Fruit fly (Drosophila melanogaster) whole organism, embryonic: ENCODE data around the gene Tlk.
A peak's percentile ranks its signal among the peaks of the same experiment; 100 is the strongest.

Experiments
- Aef1 ChIP-seq: fragments of 200-800 bp; sonication (Bioruptor generic); IDR thresholded peaks from 3 replicates; pipeline ENCODE4 v1.3.6; 2022; ENCODE audit warnings: missing biosample characterization, missing genetic modification characterization
- BEAF-32 ChIP-seq: fragments of 200-800 bp; sonication (Bioruptor generic); optimal IDR thresholded peaks from 3 replicates; lab custom pipeline; 2017; ENCODE audit warnings: missing biosample characterization, missing genetic modification characterization, mild to moderate bottlenecking, moderate library complexity, missing genetic modification reagents
- BtbVII ChIP-seq: fragments of 200-800 bp; sonication (Bioruptor generic); optimal IDR thresholded peaks from 3 replicates; lab custom pipeline; 2017; ENCODE audit warnings: missing biosample characterization, mild to moderate bottlenecking, missing genetic modification characterization
- CG10543 ChIP-seq: fragments of 200-800 bp; sonication (Bioruptor generic); optimal IDR thresholded peaks from 3 replicates; lab custom pipeline; 2017; ENCODE audit warnings: missing biosample characterization, mild to moderate bottlenecking, missing genetic modification characterization, moderate library complexity
- CG10959 ChIP-seq: fragments of 200-800 bp; sonication (Bioruptor generic); IDR thresholded peaks from 2 replicates; pipeline ENCODE4 v1.3.6; 2022; ENCODE audit warnings: missing biosample characterization, missing genetic modification characterization
- CG12104 ChIP-seq: fragments of 200-800 bp; sonication (Bioruptor generic); optimal IDR thresholded peaks from 3 replicates; lab custom pipeline; 2016; ENCODE audit warnings: missing biosample characterization, missing genetic modification characterization
- CG13775 ChIP-seq: fragments of 200-800 bp; sonication (Bioruptor generic); optimal IDR thresholded peaks from 3 replicates; lab custom pipeline; 2017; ENCODE audit warnings: missing biosample characterization, mild to moderate bottlenecking, missing genetic modification characterization
- CG18262 ChIP-seq: fragments of 200-800 bp; optimal IDR thresholded peaks from 3 replicates; lab custom pipeline; 2019; ENCODE audit warnings: missing biosample characterization, mild to moderate bottlenecking, missing genetic modification characterization, moderate library complexity
- CG1832 ChIP-seq: fragments of 200-800 bp; sonication (Bioruptor generic); optimal IDR thresholded peaks from 2 replicates; lab custom pipeline; 2017; ENCODE audit warnings: missing biosample characterization, mild to moderate bottlenecking, missing genetic modification characterization, inconsistent platforms
- CG3726 ChIP-seq: fragments of 200-800 bp; sonication (Bioruptor generic); IDR thresholded peaks from 3 replicates; pipeline ENCODE4, ENCODE4 v1.3.6; 2022; ENCODE audit warnings: missing biosample characterization, missing genetic modification characterization
- CG42726 ChIP-seq: fragments of 200-800 bp; sonication (Bioruptor generic); IDR thresholded peaks from 2 replicates; pipeline ENCODE4 v1.3.6; 2022; ENCODE audit warnings: missing biosample characterization, missing genetic modification characterization; ENCODE audit not compliant: partially characterized antibody
- CG4282 ChIP-seq: fragments of 200-800 bp; sonication (Bioruptor generic); optimal IDR thresholded peaks from 2 replicates; lab custom pipeline; 2016; ENCODE audit warnings: missing biosample characterization, missing genetic modification characterization
- CG43689 ChIP-seq: fragments of 200-800 bp; sonication (Bioruptor generic); IDR thresholded peaks from 2 replicates; pipeline ENCODE4 v1.3.6; 2022; ENCODE audit warnings: missing biosample characterization, missing genetic modification characterization
- CG5953 ChIP-seq: fragments of 200-800 bp; sonication (Bioruptor generic); IDR thresholded peaks from 2 replicates; pipeline ENCODE4 v1.3.6; 2022; ENCODE audit warnings: missing biosample characterization, missing genetic modification characterization
- CG7271 ChIP-seq: fragments of 200-800 bp; sonication (Bioruptor generic); optimal IDR thresholded peaks from 2 replicates; lab custom pipeline; 2018; ENCODE audit warnings: missing biosample characterization, mild to moderate bottlenecking, missing genetic modification characterization, moderate library complexity
- CG7963 ChIP-seq: fragments of 200-800 bp; sonication (Bioruptor generic); IDR thresholded peaks from 3 replicates; pipeline ENCODE4 v1.3.6; 2022; ENCODE audit warnings: missing biosample characterization, missing genetic modification characterization; ENCODE audit not compliant: partially characterized antibody
- CG8478 ChIP-seq: fragments of >200 bp; optimal IDR thresholded peaks from 2 replicates; lab custom pipeline; 2018
- Camta ChIP-seq: fragments of 200-800 bp; sonication (Bioruptor generic); optimal IDR thresholded peaks from 2 replicates; lab custom pipeline; 2016; ENCODE audit warnings: missing biosample characterization, missing genetic modification characterization
- Dp ChIP-seq: fragments of 200-800 bp; sonication (Bioruptor generic); optimal IDR thresholded peaks from 2 replicates; lab custom pipeline; 2018; ENCODE audit warnings: missing biosample characterization, mild to moderate bottlenecking, missing genetic modification characterization, moderate library complexity
- Ets65A ChIP-seq: fragments of 200-800 bp; sonication (Bioruptor generic); peaks from one replicate; lab custom pipeline; 2016; ENCODE audit warnings: missing biosample characterization, missing genetic modification characterization
- Fer1 ChIP-seq: fragments of 200-800 bp; sonication (Bioruptor generic); optimal IDR thresholded peaks from 2 replicates; lab custom pipeline; 2017; ENCODE audit warnings: missing biosample characterization, mild to moderate bottlenecking, missing genetic modification characterization
- H15 ChIP-seq: fragments of 200-800 bp; sonication (Bioruptor generic); IDR thresholded peaks from 3 replicates; pipeline ENCODE4 v1.3.6; 2022; ENCODE audit warnings: missing biosample characterization, missing genetic modification characterization
- HmgZ ChIP-seq: fragments of 200-800 bp; sonication (Bioruptor generic); optimal IDR thresholded peaks from 2 replicates; lab custom pipeline; 2018; ENCODE audit warnings: missing biosample characterization, mild to moderate bottlenecking, missing genetic modification characterization
- Mes4 ChIP-seq: fragments of 200-800 bp; sonication (Bioruptor generic); optimal IDR thresholded peaks from 2 replicates; lab custom pipeline; 2016; ENCODE audit warnings: missing biosample characterization, missing genetic modification characterization
- NK7.1 ChIP-seq: fragments of 200-800 bp; sonication (Bioruptor generic); optimal IDR thresholded peaks from 3 replicates; lab custom pipeline; 2016; ENCODE audit warnings: missing biosample characterization, missing genetic modification characterization
- Neu2 ChIP-seq: fragments of 200-800 bp; sonication (Bioruptor generic); optimal IDR thresholded peaks from 3 replicates; lab custom pipeline; 2016; ENCODE audit warnings: missing biosample characterization, missing genetic modification characterization, borderline replicate concordance
- Oli ChIP-seq: fragments of 200-800 bp; sonication (Bioruptor generic); optimal IDR thresholded peaks from 2 replicates; lab custom pipeline; 2018; ENCODE audit warnings: missing biosample characterization, mild to moderate bottlenecking, missing genetic modification characterization, moderate library complexity
- Scr ChIP-seq: fragments of 200-800 bp; sonication (Bioruptor generic); IDR thresholded peaks from 2 replicates; pipeline ENCODE4 v1.3.6; 2022; ENCODE audit warnings: missing biosample characterization, missing genetic modification characterization; ENCODE audit not compliant: partially characterized antibody
- Ssrp ChIP-seq: fragments of 200-800 bp; sonication (Bioruptor generic); optimal IDR thresholded peaks from 2 replicates; lab custom pipeline; 2018; ENCODE audit warnings: missing biosample characterization, mild to moderate bottlenecking, missing genetic modification characterization, moderate library complexity
- TFAM ChIP-seq: fragments of 200-800 bp; sonication (Bioruptor generic); optimal IDR thresholded peaks from 2 replicates; lab custom pipeline; 2017; ENCODE audit warnings: missing biosample characterization, missing genetic modification characterization, inconsistent platforms
- cad ChIP-seq: fragments of >200 bp; optimal IDR thresholded peaks from 2 replicates; lab custom pipeline; 2017; ENCODE audit warnings: missing biosample characterization, missing genetic modification characterization
- chn ChIP-seq: fragments of 200-800 bp; sonication (Bioruptor generic); optimal IDR thresholded peaks from 2 replicates; lab custom pipeline; 2016; ENCODE audit warnings: missing biosample characterization, missing genetic modification characterization
- crol ChIP-seq: fragments of 200-800 bp; sonication (Bioruptor generic); IDR thresholded peaks from 2 replicates; pipeline ENCODE4 v1.3.6; 2022; ENCODE audit warnings: missing biosample characterization, missing genetic modification characterization
- crp ChIP-seq, 2 experiments: fragments of 200-800 bp; sonication (Bioruptor generic); optimal IDR thresholded peaks; 2 replicates in 1 of 2; 3 replicates in 1 of 2; lab custom pipeline; 2017; ENCODE audit warnings: missing biosample characterization in 2 of 2, missing genetic modification characterization in 2 of 2, mild to moderate bottlenecking in 1 of 2, moderate library complexity in 1 of 2
- dpn ChIP-seq, 2 experiments: fragments of 200-800 bp; sonication (Bioruptor generic); optimal IDR thresholded peaks; 3 replicates each; lab custom pipeline; 2016; ENCODE audit warnings: missing biosample characterization in 2 of 2, missing genetic modification characterization in 2 of 2
- fd64A ChIP-seq: fragments of 200-800 bp; sonication (Bioruptor generic); optimal IDR thresholded peaks from 3 replicates; lab custom pipeline; 2018; ENCODE audit warnings: missing biosample characterization, mild to moderate bottlenecking, missing genetic modification characterization
- ftz-f1 ChIP-seq: fragments of 200-800 bp; sonication (Bioruptor generic); optimal IDR thresholded peaks from 2 replicates; lab custom pipeline; 2016; ENCODE audit warnings: missing biosample characterization, missing genetic modification characterization
- ind ChIP-seq: fragments of 200-800 bp; sonication (Bioruptor generic); optimal IDR thresholded peaks from 3 replicates; lab custom pipeline; 2016; ENCODE audit warnings: missing biosample characterization, missing genetic modification characterization
- jumu ChIP-seq: fragments of 200-800 bp; sonication (Bioruptor generic); optimal IDR thresholded peaks from 3 replicates; lab custom pipeline; 2016; ENCODE audit warnings: missing biosample characterization, missing genetic modification characterization
- nerfin-1 ChIP-seq: fragments of 200-800 bp; sonication (Bioruptor generic); optimal IDR thresholded peaks from 3 replicates; lab custom pipeline; 2019; ENCODE audit warnings: missing biosample characterization, mild to moderate bottlenecking, missing genetic modification characterization, moderate library complexity
- pnt ChIP-seq: fragments of 200-800 bp; sonication (Bioruptor generic); optimal IDR thresholded peaks from 3 replicates; lab custom pipeline; 2016; ENCODE audit warnings: missing biosample characterization, missing genetic modification characterization
- prd ChIP-seq, 3 experiments: fragments of >200 bp in 2 of 3; fragments of 200-800 bp in 1 of 3; sonication (Bioruptor generic) in 1 of 3; optimal IDR thresholded peaks in 2 of 3; IDR thresholded peaks in 1 of 3; 2 replicates in 2 of 3; 3 replicates in 1 of 3; pipeline versions ENCODE4 v1.3.6 to Lab custom; 2017 to 2022; ENCODE audit warnings: missing biosample characterization in 1 of 3, missing genetic modification characterization in 1 of 3
- rib ChIP-seq: fragments of 200-800 bp; sonication (Bioruptor generic); IDR thresholded peaks from 2 replicates; pipeline ENCODE4 v1.3.6; 2022; ENCODE audit warnings: missing biosample characterization, missing genetic modification characterization
- run ChIP-seq: fragments of 200-800 bp; sonication (Bioruptor generic); optimal IDR thresholded peaks from 3 replicates; lab custom pipeline; 2018; ENCODE audit warnings: missing biosample characterization, mild to moderate bottlenecking, missing genetic modification characterization
- sc ChIP-seq, 3 experiments: fragments of >200 bp in 2 of 3; fragments of 200-800 bp in 1 of 3; sonication (Bioruptor generic) in 1 of 3; optimal IDR thresholded peaks; 2 replicates in 2 of 3; 3 replicates in 1 of 3; lab custom pipeline; 2017; ENCODE audit warnings: mild to moderate bottlenecking in 1 of 3, missing biosample characterization in 1 of 3, missing genetic modification characterization in 1 of 3, missing genetic modification reagents in 1 of 3
- schlank ChIP-seq: fragments of 200-800 bp; sonication (Bioruptor generic); optimal IDR thresholded peaks from 2 replicates; lab custom pipeline; 2018; ENCODE audit warnings: missing biosample characterization, mild to moderate bottlenecking, missing genetic modification characterization
- seq ChIP-seq: fragments of 200-800 bp; sonication (Bioruptor generic); IDR thresholded peaks from 2 replicates; pipeline ENCODE4 v1.3.6; 2022; ENCODE audit warnings: missing biosample characterization, missing genetic modification characterization
- sisA ChIP-seq: fragments of 200-800 bp; sonication (Bioruptor generic); IDR thresholded peaks from 2 replicates; pipeline ENCODE4 v1.3.6; 2022; ENCODE audit warnings: missing biosample characterization, missing genetic modification characterization
- tna ChIP-seq: fragments of 200-800 bp; sonication (Bioruptor generic); IDR thresholded peaks from 2 replicates; pipeline ENCODE4 v1.3.6; 2022; ENCODE audit warnings: missing biosample characterization, missing genetic modification characterization; ENCODE audit not compliant: partially characterized antibody
- z ChIP-seq: fragments of 200-800 bp; sonication (Bioruptor generic); IDR thresholded peaks from 3 replicates; pipeline ENCODE4 v1.3.6; 2022; ENCODE audit warnings: missing biosample characterization, missing genetic modification characterization
- zf30C ChIP-seq: fragments of 200-800 bp; sonication (Bioruptor generic); optimal IDR thresholded peaks from 3 replicates; lab custom pipeline; 2018; ENCODE audit warnings: missing biosample characterization, mild to moderate bottlenecking, missing genetic modification characterization

Gene Tlk

DNA sequence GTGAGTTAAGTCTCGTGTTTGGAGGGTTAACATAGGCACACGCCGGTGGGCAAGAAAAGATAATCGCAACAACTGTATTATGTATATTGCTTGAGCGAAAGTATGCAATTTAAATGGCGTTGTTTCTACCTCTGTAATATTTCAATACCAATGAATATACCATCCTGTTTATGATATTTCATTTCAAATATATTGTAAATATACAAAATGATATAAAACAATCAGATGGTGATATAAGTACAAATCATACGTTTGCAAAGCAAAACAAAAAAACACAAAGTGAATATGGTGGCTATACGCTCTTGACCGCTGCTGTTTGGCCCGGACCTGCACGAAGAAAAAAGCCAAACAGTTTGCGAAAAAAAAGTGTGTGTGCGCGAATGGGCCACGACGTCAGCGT, 28.4 kb downstream of the Tlk start (continued):
- TF ChIP-seq Scr (GFP tag; lab: Robert Waterston, UW): no peak
- TF ChIP-seq crol (GFP tag; lab: Robert Waterston, UW): no peak
- TF ChIP-seq CG10959 (GFP tag; lab: Robert Waterston, UW): no peak
- no peak for TF ChIP-seq CG7271 (tag; lab: Kevin White, UChicago)
- no peak for TF ChIP-seq z (GFP tag; lab: Robert Waterston, UW)
- no peak for TF ChIP-seq CG42726
- TF ChIP-seq crp (GFP tag; optimal IDR thresholded peaks at IDR 0.05; lab: Kevin White, UChicago): no peak
- TF ChIP-seq ind (GFP tag; lab: Kevin White, UChicago): peak; percentile 73
- TF ChIP-seq pnt (GFP tag; lab: Kevin White, UChicago): no peak
- peak; percentile 86 for TF ChIP-seq Fer1 (GFP tag; lab: Kevin White, UChicago)
- no peak for TF ChIP-seq TFAM
- no peak for TF ChIP-seq rib (GFP tag; lab: Robert Waterston, UW)
- TF ChIP-seq CG43689 (GFP tag; lab: Robert Waterston, UW): no peak
- no peak for TF ChIP-seq BEAF-32
- no peak for TF ChIP-seq cad
- TF ChIP-seq run (tag; lab: Kevin White, UChicago): peak; percentile 58
- TF ChIP-seq zf30C (GFP tag; lab: Kevin White, UChicago): no peak
- peak; percentile 82 for TF ChIP-seq Ets65A (GFP tag; lab: Kevin White, UChicago)
- peak; percentile 68 for TF ChIP-seq sisA
- no peak for TF ChIP-seq chn (GFP tag; lab: Kevin White, UChicago)
- TF ChIP-seq prd (optimal IDR thresholded peaks at IDR 0.05; lab: Kevin White, UChicago): no peak
- peak; percentile 65 for TF ChIP-seq prd (GFP tag; IDR thresholded peaks at IDR 0.05; lab: Robert Waterston, UW)
- peak; percentile 62 for TF ChIP-seq Ssrp (tag; lab: Kevin White, UChicago)
- peak; percentile 13 for TF ChIP-seq schlank (tag; lab: Kevin White, UChicago)
- TF ChIP-seq CG3726 (GFP tag; lab: Robert Waterston, UW): 0 out of 3 replicates have a peak, but pooled peaks have one; percentile 40
- TF ChIP-seq nerfin-1 (tag; lab: Kevin White, UChicago): peak; percentile 1
- TF ChIP-seq CG8478 (lab: Kevin White, UChicago): no peak
- TF ChIP-seq CG5953 (GFP tag; lab: Robert Waterston, UW): no peak
- no peak for TF ChIP-seq CG7963 (GFP tag; lab: Robert Waterston, UW)
- no peak for TF ChIP-seq CG10543 (GFP tag; lab: Kevin White, UChicago)
- TF ChIP-seq jumu (GFP tag; lab: Kevin White, UChicago): no peak
- TF ChIP-seq CG18262: peak; percentile 74
- no peak for TF ChIP-seq ftz-f1 (GFP tag; lab: Kevin White, UChicago)
- no peak for TF ChIP-seq NK7.1 (GFP tag; lab: Kevin White, UChicago)
- no peak for TF ChIP-seq Neu2 (GFP tag; lab: Kevin White, UChicago)
- TF ChIP-seq Aef1 (GFP tag; lab: Robert Waterston, UW): peak; percentile 61
- no peak for TF ChIP-seq tna (GFP tag; lab: Robert Waterston, UW)
- TF ChIP-seq CG4282 (GFP tag; lab: Kevin White, UChicago): no peak
- peak; percentile 72 for TF ChIP-seq seq (GFP tag; lab: Robert Waterston, UW)
- peak; percentile 55 for TF ChIP-seq HmgZ (tag; lab: Kevin White, UChicago)
- TF ChIP-seq dpn (GFP tag; optimal IDR thresholded peaks at IDR 0.05; lab: Kevin White, UChicago): peak; percentile 31 to 60
- TF ChIP-seq sc (optimal IDR thresholded peaks at IDR 0.05; lab: Kevin White, UChicago): no peak
- peak; percentile 22 for TF ChIP-seq sc (GFP tag; optimal IDR thresholded peaks at IDR 0.05; lab: Kevin White, UChicago)
- no peak for TF ChIP-seq CG1832 (GFP tag; lab: Kevin White, UChicago)
- TF ChIP-seq Mes4 (GFP tag; lab: Kevin White, UChicago): no peak
- peak; percentile 38 for TF ChIP-seq CG12104 (GFP tag; lab: Kevin White, UChicago)
- TF ChIP-seq Camta (GFP tag; lab: Kevin White, UChicago): peak; percentile 47
- TF ChIP-seq fd64A (GFP tag; lab: Kevin White, UChicago): peak; percentile 12
- TF ChIP-seq CG13775: peak; percentile 68
- no peak for TF ChIP-seq H15 (GFP tag; lab: Robert Waterston, UW)
- TF ChIP-seq Oli (tag; lab: Kevin White, UChicago): peak; percentile 83
- peak; percentile 79 for TF ChIP-seq BtbVII (GFP tag; lab: Kevin White, UChicago)
- TF ChIP-seq Dp (GFP tag; lab: Kevin White, UChicago): no peak
